Worm (Caenorhabditis elegans): ENCODE results near the gene arrd-22.
"Not testable (repeated sequence)": the region's sequence is repeated elsewhere in the genome, so short reads cannot be mapped to it uniquely, and the experiment has no call there.

Gene arrd-22

ce11 chrV:3410098-3410570 lies at the start of gene arrd-22:
Gene arrd-22 (plus strand): TSS chrV:3410520.
- no peak for TF ChIP-seq unc-62 (GFP tag; optimal IDR thresholded peaks at IDR 0.05)

ce11 chrV:3361633-3362032 lies 48.7 kb upstream of the arrd-22 start:
- no peak for TF ChIP-seq unc-62 (GFP tag; optimal IDR thresholded peaks at IDR 0.05)

- TF ChIP-seq unc-62 (GFP tag; optimal IDR thresholded peaks at IDR 0.05), result no peak
Observed at ce11 chrV:3362475-3362874, 47.8 kb upstream of the arrd-22 start, which contains the start of gene C04E12.4. Gene C04E12.4 (plus strand): TSS chrV:3362775.

- not testable (repeated sequence) for TF ChIP-seq unc-62 (GFP tag; optimal IDR thresholded peaks at IDR 0.05)
Observed at ce11 chrV:3367773-3368172, 42.5 kb upstream of the arrd-22 start, which contains the start of gene C04E12.2. Gene C04E12.2 (plus strand): TSS chrV:3368073.

ce11 chrV:3372673-3373072 lies 37.6 kb upstream of the arrd-22 start, which contains the start of gene srx-121:
Gene srx-121 (minus strand): TSS chrV:3372773.
- TF ChIP-seq unc-62 (GFP tag; optimal IDR thresholded peaks at IDR 0.05), result no peak

- TF ChIP-seq unc-62 (GFP tag; optimal IDR thresholded peaks at IDR 0.05), result no peak
Observed at ce11 chrV:3376973-3377372, 33.3 kb upstream of the arrd-22 start, which contains the start of gene srbc-2. Gene srbc-2 (minus strand): TSS chrV:3377073.

ce11 chrV:3388299-3388698 lies 22.0 kb upstream of the arrd-22 start:
- TF ChIP-seq unc-62 (GFP tag; optimal IDR thresholded peaks at IDR 0.05), result no peak

ce11 chrV:3391005-3391404 lies 19.3 kb upstream of the arrd-22 start:
- no peak for TF ChIP-seq unc-62 (GFP tag; optimal IDR thresholded peaks at IDR 0.05)

- TF ChIP-seq unc-62 (GFP tag; optimal IDR thresholded peaks at IDR 0.05), result no peak
Observed at ce11 chrV:3394065-3394464, 16.3 kb upstream of the arrd-22 start.

- no peak for TF ChIP-seq unc-62 (GFP tag; optimal IDR thresholded peaks at IDR 0.05)
Observed at ce11 chrV:3394694-3395240, 15.6 kb upstream of the arrd-22 start, which contains the start of gene T20D4.15. Gene T20D4.15 (minus strand): TSS chrV:3394744.

- not testable (repeated sequence) for TF ChIP-seq unc-62 (GFP tag; optimal IDR thresholded peaks at IDR 0.05)
Observed at ce11 chrV:3396765-3397164, 13.6 kb upstream of the arrd-22 start, which contains the start of gene T20D4.12. Gene T20D4.12 (plus strand): TSS chrV:3397065.

ce11 chrV:3398314-3398713 lies 12.0 kb upstream of the arrd-22 start, which contains the start of gene T20D4.11:
Gene T20D4.11 (plus strand): TSS chrV:3398690.
- TF ChIP-seq unc-62 (GFP tag; optimal IDR thresholded peaks at IDR 0.05), result no peak

- not testable (repeated sequence) for TF ChIP-seq unc-62 (GFP tag; optimal IDR thresholded peaks at IDR 0.05)
Observed at ce11 chrV:3399952-3400351, 10.4 kb upstream of the arrd-22 start, which contains the start of gene T20D4.10. Gene T20D4.10 (plus strand): TSS chrV:3400252.

- no peak for TF ChIP-seq unc-62 (GFP tag; optimal IDR thresholded peaks at IDR 0.05)
Observed at ce11 chrV:3408602-3409001, 1.7 kb upstream of the arrd-22 start, which contains the start of gene T20D4.7. Gene T20D4.7 (plus strand): TSS chrV:3408902.

ce11 chrV:3409498-3409897 lies 822 bp upstream of the arrd-22 start:
- no peak for TF ChIP-seq unc-62 (GFP tag; optimal IDR thresholded peaks at IDR 0.05)

ce11 chrV:3413010-3413409 lies 2.7 kb downstream of the arrd-22 start, which contains the start of gene txt-11:
Gene txt-11 (plus strand): TSS chrV:3413310.
- no peak for TF ChIP-seq unc-62 (GFP tag; optimal IDR thresholded peaks at IDR 0.05)

- TF ChIP-seq unc-62 (GFP tag; optimal IDR thresholded peaks at IDR 0.05), result no peak
Observed at ce11 chrV:3417928-3418327, 7.6 kb downstream of the arrd-22 start, which contains the start of gene T20D4.3. Gene T20D4.3 (plus strand): TSS chrV:3418228.

Measured in whole organism, dauer.